Worm (Caenorhabditis elegans): Measurements from ENCODE around the gene K12B6.11.
A peak's percentile ranks its signal among the peaks of the same experiment; 100 is the strongest.

K12B6.11 gene

ce11 chrV:6249135-6249534 is 39.6 kb upstream of the K12B6.11 start:
- no peak for TF ChIP-seq dpl-1 (GFP tag; optimal IDR thresholded peaks at IDR 0.05)
- no peak for TF ChIP-seq dox-1 (GFP tag; IDR thresholded peaks at IDR 0.05)
- no peak for TF ChIP-seq B0261.1 (tag; optimal IDR thresholded peaks at IDR 0.05)
- no peak for TF ChIP-seq snpc-4 (GFP tag; optimal IDR thresholded peaks at IDR 0.05)
- TF ChIP-seq snpc-4 (tag; optimal IDR thresholded peaks at IDR 0.05), result no peak
- TF ChIP-seq egrh-3 (GFP tag; IDR thresholded peaks at IDR 0.05), result no peak
- no peak for TF ChIP-seq Y56A3A.18 (GFP tag; IDR thresholded peaks at IDR 0.05)
- TF ChIP-seq sdz-38 (tag; optimal IDR thresholded peaks at IDR 0.05), result no peak
- TF ChIP-seq F22D6.2 (tag; optimal IDR thresholded peaks at IDR 0.05), result no peak
- no peak for TF ChIP-seq hsf-1 (GFP tag; IDR thresholded peaks at IDR 0.05)
- TF ChIP-seq F10E7.11 (tag; optimal IDR thresholded peaks at IDR 0.05), result no peak
- no peak for TF ChIP-seq T26A5.8 (tag; optimal IDR thresholded peaks at IDR 0.05)
- no peak for TF ChIP-seq F57C9.4 (tag; optimal IDR thresholded peaks at IDR 0.05)
- TF ChIP-seq hmg-20 (GFP tag; IDR thresholded peaks at IDR 0.05), result no peak
- TF ChIP-seq ztf-26 (tag; optimal IDR thresholded peaks at IDR 0.05), result no peak
- no peak for TF ChIP-seq zfh-2 (GFP tag; conservative IDR thresholded peaks at IDR 0.05)
- TF ChIP-seq aptf-2 (GFP tag; conservative IDR thresholded peaks at IDR 0.05), result no peak
- no peak for TF ChIP-seq sea-2 (GFP tag; IDR thresholded peaks at IDR 0.05)
- no peak for TF ChIP-seq nhr-179 (tag; optimal IDR thresholded peaks at IDR 0.05)
- no peak for TF ChIP-seq egl-18 (GFP tag; IDR thresholded peaks at IDR 0.05)

- TF ChIP-seq bed-2 (GFP tag; IDR thresholded peaks at IDR 0.05), result no peak
- no peak for TF ChIP-seq Y67H2A.10 (GFP tag; conservative IDR thresholded peaks at IDR 0.05)
- no peak for TF ChIP-seq ceh-58 (GFP tag; IDR thresholded peaks at IDR 0.05)
- no peak for TF ChIP-seq sea-2 (GFP tag; IDR thresholded peaks at IDR 0.05)
- no peak for TF ChIP-seq F52B5.7 (tag; optimal IDR thresholded peaks at IDR 0.05)
- TF ChIP-seq tlf-1 (GFP tag; optimal IDR thresholded peaks at IDR 0.05), result no peak
- peak in 1 of 2 experiments; percentile 54 for TF ChIP-seq let-607 (tag; optimal IDR thresholded peaks at IDR 0.05)
- peak; percentile 88 for TF ChIP-seq nhr-80 (tag; optimal IDR thresholded peaks at IDR 0.05)
- no peak for TF ChIP-seq ztf-26 (tag; optimal IDR thresholded peaks at IDR 0.05)
- TF ChIP-seq lin-40 (tag; optimal IDR thresholded peaks at IDR 0.05), result no peak
- peak; percentile 24 for TF ChIP-seq madf-10 (tag; optimal IDR thresholded peaks at IDR 0.05)
- TF ChIP-seq hlh-12 (tag; optimal IDR thresholded peaks at IDR 0.05), result no peak
- no peak for TF ChIP-seq let-526 (GFP tag; IDR thresholded peaks at IDR 0.05)
- TF ChIP-seq F23B12.7 (tag; optimal IDR thresholded peaks at IDR 0.05; ENCODE audit: insufficient read depth), result no peak
- no peak for TF ChIP-seq him-1 (tag; optimal IDR thresholded peaks at IDR 0.05)
- TF ChIP-seq B0261.1 (tag; optimal IDR thresholded peaks at IDR 0.05), result no peak
- no peak for TF ChIP-seq rcor-1 (GFP tag; IDR thresholded peaks at IDR 0.05)
- TF ChIP-seq mcd-1 (GFP tag; IDR thresholded peaks at IDR 0.05), result no peak
- TF ChIP-seq ztf-28 (GFP tag; IDR thresholded peaks at IDR 0.05), result no peak
- no peak for TF ChIP-seq hmg-20 (GFP tag; IDR thresholded peaks at IDR 0.05)
- no peak for TF ChIP-seq ceh-91 (GFP tag; IDR thresholded peaks at IDR 0.05)
- no peak for TF ChIP-seq madf-8 (GFP tag; conservative IDR thresholded peaks at IDR 0.05)
- no peak for TF ChIP-seq rpc-1 (optimal IDR thresholded peaks at IDR 0.05)
- TF ChIP-seq rpc-1 (tag; optimal IDR thresholded peaks at IDR 0.05), result no peak
Observed at ce11 chrV:6250959-6251598, 37.6 kb upstream of the K12B6.11 start.

All from whole organism, young adult.